Fruit fly (Drosophila melanogaster): ENCODE measurements around the gene Ctps.

The Ctps gene

DNA sequence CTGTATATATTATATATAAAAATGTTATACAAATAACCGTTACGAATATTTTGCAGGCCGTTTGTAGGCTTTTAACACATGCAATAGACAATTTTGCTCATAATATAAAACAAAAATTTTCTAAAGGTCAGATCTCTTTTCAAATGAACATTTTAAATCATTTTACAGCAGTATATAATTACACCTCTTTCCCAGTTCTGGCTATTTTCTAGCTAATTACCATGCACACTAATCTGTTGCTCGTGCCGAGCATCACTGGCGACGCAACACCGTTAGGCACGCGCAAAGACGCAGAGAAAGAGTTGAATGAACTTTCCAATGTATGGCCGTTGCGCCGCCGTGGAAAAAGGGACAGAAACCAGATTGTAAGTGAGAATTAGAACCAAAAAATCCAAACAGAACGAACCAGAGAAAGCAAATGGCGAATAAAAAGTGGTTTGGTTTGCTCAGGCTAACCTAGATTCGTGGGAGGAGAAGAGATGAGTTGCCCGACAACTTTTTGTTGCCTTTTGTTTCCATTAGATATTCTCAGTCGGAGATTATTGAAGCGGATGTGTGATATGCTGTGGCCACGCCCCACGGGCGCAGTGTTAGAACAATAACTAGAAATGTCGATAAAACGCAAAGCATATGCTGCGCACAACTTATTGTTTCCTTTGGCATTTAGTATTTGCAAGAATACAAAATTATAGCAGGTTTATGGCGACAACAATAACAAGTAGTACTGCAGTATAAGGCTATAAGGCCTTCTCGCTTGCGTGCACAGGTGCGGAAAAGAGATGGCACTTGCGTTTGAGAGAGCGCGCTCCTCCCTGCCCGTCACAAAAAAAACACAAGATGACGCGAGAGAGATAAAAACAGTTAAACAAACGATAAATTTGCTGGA lies 43.6 kb downstream of the Ctps start (continued):
- TF ChIP-seq CG12219 (GFP tag; optimal IDR thresholded peaks at IDR 0.05): no peak
- TF ChIP-seq Mrtf (GFP tag; IDR thresholded peaks at IDR 0.05): no peak
- TF ChIP-seq CG9215 (GFP tag; IDR thresholded peaks at IDR 0.05): no peak
- TF ChIP-seq dan (GFP tag; IDR thresholded peaks at IDR 0.05): no peak
- no peak for TF ChIP-seq CG12236 (GFP tag; optimal IDR thresholded peaks at IDR 0.05)
- TF ChIP-seq CG34376 (GFP tag; optimal IDR thresholded peaks at IDR 0.05): no peak
- no peak for TF ChIP-seq CG7357 (GFP tag; IDR thresholded peaks at IDR 0.05)
- no peak for TF ChIP-seq CG33557 (GFP tag; optimal IDR thresholded peaks at IDR 0.05)
- 0 out of 2 replicates have a peak, but pooled peaks have one; percentile 13 for TF ChIP-seq CG8765 (GFP tag; IDR thresholded peaks at IDR 0.05)
- no peak for TF ChIP-seq Sry-δ (GFP tag; optimal IDR thresholded peaks at IDR 0.05)
- no peak for TF ChIP-seq sna (GFP tag; IDR thresholded peaks at IDR 0.05; ENCODE audit: partially characterized antibody)
- TF ChIP-seq CG15269 (tag; optimal IDR thresholded peaks at IDR 0.05): no peak
- TF ChIP-seq CG2120 (GFP tag; optimal IDR thresholded peaks at IDR 0.05): peak; percentile 26
- no peak for TF ChIP-seq dmrt11E (tag; optimal IDR thresholded peaks at IDR 0.05)
- no peak for TF ChIP-seq CG4820 (GFP tag; optimal IDR thresholded peaks at IDR 0.05)
- no peak for TF ChIP-seq pnt (GFP tag; optimal IDR thresholded peaks at IDR 0.05)
- 0 out of 2 replicates have a peak, but pooled peaks have one; percentile 22 for TF ChIP-seq CG31441 (GFP tag; IDR thresholded peaks at IDR 0.05)
- peak; percentile 36; the same call in 1 of the 2 replicates for TF ChIP-seq al (GFP tag; IDR thresholded peaks at IDR 0.05)
- TF ChIP-seq CG8388 (GFP tag; optimal IDR thresholded peaks at IDR 0.05): no peak
- TF ChIP-seq Dip2 (GFP tag; IDR thresholded peaks at IDR 0.05): no peak
- no peak for TF ChIP-seq CG12744 (GFP tag; optimal IDR thresholded peaks at IDR 0.05)
- TF ChIP-seq CG3726 (GFP tag; IDR thresholded peaks at IDR 0.05): no peak
- no peak for TF ChIP-seq seq (GFP tag; IDR thresholded peaks at IDR 0.05)
- TF ChIP-seq prd (optimal IDR thresholded peaks at IDR 0.05): no peak
- peak; percentile 45; the same call in 2 of the 3 replicates for TF ChIP-seq prd (GFP tag; IDR thresholded peaks at IDR 0.05)
- no peak for TF ChIP-seq Nf-YB (GFP tag; optimal IDR thresholded peaks at IDR 0.05)
- no peak for TF ChIP-seq Dp (GFP tag; optimal IDR thresholded peaks at IDR 0.05)
- TF ChIP-seq CrebB (tag; optimal IDR thresholded peaks at IDR 0.05): no peak
- no peak for TF ChIP-seq CG8089 (GFP tag; optimal IDR thresholded peaks at IDR 0.05)
- TF ChIP-seq ftz-f1 (GFP tag; optimal IDR thresholded peaks at IDR 0.05): no peak
- no peak for TF ChIP-seq CG10431 (GFP tag; optimal IDR thresholded peaks at IDR 0.05)
- peak; percentile 32; the same call in 2 of the 3 replicates for TF ChIP-seq CG34422 (GFP tag; IDR thresholded peaks at IDR 0.05)
- TF ChIP-seq HmgD (GFP tag; optimal IDR thresholded peaks at IDR 0.05): no peak
- TF ChIP-seq CG4730 (GFP tag; IDR thresholded peaks at IDR 0.05): no peak
- no peak for TF ChIP-seq TFAM (GFP tag; optimal IDR thresholded peaks at IDR 0.05)
- no peak for TF ChIP-seq so (GFP tag; IDR thresholded peaks at IDR 0.05)
- peak; percentile 25; the same call in 1 of the 2 replicates for TF ChIP-seq sob (GFP tag; IDR thresholded peaks at IDR 0.05)
- TF ChIP-seq CG10147 (GFP tag; optimal IDR thresholded peaks at IDR 0.05): no peak
- TF ChIP-seq CG7372 (GFP tag; IDR thresholded peaks at IDR 0.05): no peak
- TF ChIP-seq Blimp-1 (GFP tag; optimal IDR thresholded peaks at IDR 0.05): peak; percentile 16
- no peak for TF ChIP-seq hkb (optimal IDR thresholded peaks at IDR 0.05)
- peak; percentile 7; the same call in 1 of the 2 replicates for TF ChIP-seq hkb (GFP tag; IDR thresholded peaks at IDR 0.05)
- TF ChIP-seq CG31365 (tag; optimal IDR thresholded peaks at IDR 0.05): no peak
- TF ChIP-seq CG11247 (GFP tag; IDR thresholded peaks at IDR 0.05): no peak
- no peak for TF ChIP-seq Bgb (GFP tag; IDR thresholded peaks at IDR 0.05; ENCODE audit: partially characterized antibody)
- TF ChIP-seq cas (GFP tag; IDR thresholded peaks at IDR 0.05): no peak
- TF ChIP-seq lab (GFP tag; optimal IDR thresholded peaks at IDR 0.05): no peak
- TF ChIP-seq Jarid2 (GFP tag; optimal IDR thresholded peaks at IDR 0.05): no peak
- no peak for TF ChIP-seq Sox100B (GFP tag; optimal IDR thresholded peaks at IDR 0.05)
- no peak for TF ChIP-seq Hmx (GFP tag; optimal IDR thresholded peaks at IDR 0.05)

All from whole organism, embryonic.